Worm (Caenorhabditis elegans) whole organism, early embryonic: Measurements from ENCODE around the gene C25H3.10.
A peak's percentile ranks its signal among the peaks of the same experiment; 100 is the strongest.

Experiments used
- B0310.2 ChIP-seq: sonication (generic microtip); optimal IDR thresholded peaks from 2 replicates; lab custom pipeline; 2016; ENCODE audit warnings: mild to moderate bottlenecking, missing genetic modification characterization, missing compliant biosample characterization
- F13C5.2 ChIP-seq: sonication (generic microtip); optimal IDR thresholded peaks from 2 replicates; lab custom pipeline; 2017; ENCODE audit warnings: mild to moderate bottlenecking, missing genetic modification characterization, inconsistent platforms, missing compliant biosample characterization
- aly-1 ChIP-seq: sonication (generic microtip); optimal IDR thresholded peaks from 2 replicates; lab custom pipeline; 2016; ENCODE audit warnings: missing genetic modification characterization, missing compliant biosample characterization
- ama-1 ChIP-seq: fragments of 150-350 bp; optimal IDR thresholded peaks from 2 replicates; lab custom pipeline; 2014
- ceh-13 ChIP-seq: fragments of 200-800 bp; sonication (Bioruptor generic); optimal IDR thresholded peaks from 2 replicates; lab custom pipeline; 2018; ENCODE audit warnings: mild to moderate bottlenecking, missing genetic modification characterization, missing compliant biosample characterization
- ceh-36 ChIP-seq: sonication (generic microtip); optimal IDR thresholded peaks from 2 replicates; lab custom pipeline; 2016; ENCODE audit warnings: missing genetic modification characterization, inconsistent platforms, missing compliant biosample characterization
- ets-7 ChIP-seq: sonication (generic microtip); optimal IDR thresholded peaks from 2 replicates; lab custom pipeline; 2016; ENCODE audit warnings: missing genotype, missing genetic modification characterization, missing compliant biosample characterization
- flt-1 ChIP-seq: fragments of 200-800 bp; sonication (Bioruptor generic); IDR thresholded peaks from 2 replicates; pipeline ENCODE4 v1.3.6; 2022; ENCODE audit warnings: missing genetic modification characterization, missing compliant biosample characterization
- hmbx-1 ChIP-seq: sonication (generic microtip); optimal IDR thresholded peaks from 2 replicates; lab custom pipeline; 2016; ENCODE audit warnings: mild to moderate bottlenecking, missing genetic modification characterization, missing compliant biosample characterization
- hmg-4 ChIP-seq: fragments of 200-800 bp; sonication (Bioruptor generic); optimal IDR thresholded peaks from 2 replicates; lab custom pipeline; 2018; ENCODE audit warnings: mild to moderate bottlenecking, missing genetic modification characterization, missing compliant biosample characterization
- hnd-1 ChIP-seq: sonication (generic microtip); optimal IDR thresholded peaks from 2 replicates; lab custom pipeline; 2016; ENCODE audit warnings: missing genetic modification characterization, missing compliant biosample characterization
- pes-1 ChIP-seq: fragments of 200-800 bp; sonication (Bioruptor generic); IDR thresholded peaks from 2 replicates; pipeline ENCODE4 v1.3.6; 2022; ENCODE audit warnings: missing genetic modification reagents, missing genetic modification characterization, missing compliant biosample characterization
- scrt-1 ChIP-seq: fragments of 200-800 bp; sonication (Bioruptor generic); IDR thresholded peaks from 2 replicates; pipeline ENCODE4 v1.3.6; 2022; ENCODE audit warnings: missing genetic modification characterization, missing compliant biosample characterization
- sea-1 ChIP-seq: fragments of 200-800 bp; sonication (Bioruptor generic); conservative IDR thresholded peaks from 2 replicates; pipeline ENCODE4 v1.3.6; 2022; ENCODE audit warnings: missing genetic modification characterization, missing compliant biosample characterization
- tbx-11 ChIP-seq: fragments of 200-800 bp; sonication (Bioruptor generic); IDR thresholded peaks from 2 replicates; pipeline ENCODE4 v1.3.6; 2022; ENCODE audit warnings: missing genetic modification characterization, missing compliant biosample characterization
- tbx-37 ChIP-seq: fragments of 200-800 bp; sonication (Bioruptor generic); conservative IDR thresholded peaks from 2 replicates; pipeline ENCODE4 v1.3.6; 2022; ENCODE audit warnings: missing genetic modification reagents, missing genetic modification characterization, missing compliant biosample characterization
- tra-4 ChIP-seq: sonication (generic microtip); optimal IDR thresholded peaks from 2 replicates; lab custom pipeline; 2017; ENCODE audit warnings: missing genetic modification characterization, missing compliant biosample characterization

The C25H3.10 gene

ce11 chrII:5736599-5736998 is 37.8 kb upstream of the C25H3.10 start:
- TF ChIP-seq ceh-36 (tag; lab: Kevin White, UChicago) (no peak), sea-1 (no peak), hmbx-1 (tag; lab: Kevin White, UChicago) (no peak), B0310.2 (tag; lab: Kevin White, UChicago) (no peak), tra-4 (no peak), F13C5.2 (tag; lab: Kevin White, UChicago) (no peak), pes-1 (GFP tag; lab: Robert Waterston, UW) (no peak), flt-1 (no peak), aly-1 (tag; lab: Kevin White, UChicago) (no peak), hmg-4 (GFP tag; lab: Kevin White, UChicago) (no peak), tbx-11 (no peak), ceh-13 (GFP tag; lab: Kevin White, UChicago) (no peak)

- peak; percentile 77 for TF ChIP-seq ets-7
- no peak for TF ChIP-seq ceh-36 (tag; lab: Kevin White, UChicago)
Measured at ce11 chrII:5735744-5736143, 37.0 kb upstream of the C25H3.10 start.

- TF ChIP-seq F13C5.2 (tag; lab: Kevin White, UChicago): no peak
- no peak for TF ChIP-seq scrt-1 (GFP tag; lab: Robert Waterston, UW)
- no peak for TF ChIP-seq tbx-11
- TF ChIP-seq flt-1: no peak
- no peak for TF ChIP-seq hmbx-1 (tag; lab: Kevin White, UChicago)
- TF ChIP-seq ets-7: no peak
- TF ChIP-seq tbx-37 (GFP tag; lab: Robert Waterston, UW): no peak
- no peak for TF ChIP-seq B0310.2 (tag; lab: Kevin White, UChicago)
- no peak for TF ChIP-seq tra-4
- TF ChIP-seq ama-1 (lab: Kevin White, UChicago): no peak
Measured at ce11 chrII:5734883-5735282, 36.1 kb upstream of the C25H3.10 start.

- TF ChIP-seq sea-1 (no peak), flt-1 (no peak), scrt-1 (GFP tag; lab: Robert Waterston, UW) (no peak), hmbx-1 (tag; lab: Kevin White, UChicago) (no peak), ceh-36 (tag; lab: Kevin White, UChicago) (no peak), hnd-1 (no peak), pes-1 (GFP tag; lab: Robert Waterston, UW) (no peak), ceh-13 (GFP tag; lab: Kevin White, UChicago) (no peak), tra-4 (no peak), hmg-4 (GFP tag; lab: Kevin White, UChicago) (no peak)
Measured at ce11 chrII:5730343-5731083, 31.7 kb upstream of the C25H3.10 start, which contains the start of the genes C18A3.7 and C18A3.11. TSS of gene C18A3.7 (minus strand) at chrII:5730443. TSS of gene C18A3.11 (plus strand) at chrII:5731033.

ce11 chrII:5727707-5728106 is 28.9 kb upstream of the C25H3.10 start, which contains the start of gene rab-3:
TSS of gene rab-3 (minus strand) at chrII:5727853.
- TF ChIP-seq sea-1 (no peak), F13C5.2 (tag; lab: Kevin White, UChicago) (no peak), tbx-37 (GFP tag; lab: Robert Waterston, UW) (no peak), flt-1 (no peak), aly-1 (tag; lab: Kevin White, UChicago) (no peak), hnd-1 (no peak), hmg-4 (GFP tag; lab: Kevin White, UChicago) (no peak), ets-7 (no peak)

ce11 chrII:5725094-5725493 is 26.3 kb upstream of the C25H3.10 start:
- TF ChIP-seq tbx-11: no peak
- TF ChIP-seq ceh-36 (tag; lab: Kevin White, UChicago): no peak
- TF ChIP-seq tbx-37 (GFP tag; lab: Robert Waterston, UW): no peak
- TF ChIP-seq hmg-4 (GFP tag; lab: Kevin White, UChicago): no peak

ce11 chrII:5719848-5720247 is 21.1 kb upstream of the C25H3.10 start, which contains the start of gene damt-1:
TSS of gene damt-1 (plus strand) at chrII:5720148.
- no peak for TF ChIP-seq flt-1
- TF ChIP-seq F13C5.2 (tag; lab: Kevin White, UChicago): no peak
- no peak for TF ChIP-seq hmg-4 (GFP tag; lab: Kevin White, UChicago)
- TF ChIP-seq ets-7: no peak
- TF ChIP-seq ceh-36 (tag; lab: Kevin White, UChicago): no peak
- TF ChIP-seq tbx-11: no peak
- no peak for TF ChIP-seq tbx-37 (GFP tag; lab: Robert Waterston, UW)
- no peak for TF ChIP-seq ama-1 (lab: Kevin White, UChicago)
- no peak for TF ChIP-seq hmbx-1 (tag; lab: Kevin White, UChicago)
- no peak for TF ChIP-seq tra-4
- no peak for TF ChIP-seq scrt-1 (GFP tag; lab: Robert Waterston, UW)
- no peak for TF ChIP-seq B0310.2 (tag; lab: Kevin White, UChicago)

DNA sequence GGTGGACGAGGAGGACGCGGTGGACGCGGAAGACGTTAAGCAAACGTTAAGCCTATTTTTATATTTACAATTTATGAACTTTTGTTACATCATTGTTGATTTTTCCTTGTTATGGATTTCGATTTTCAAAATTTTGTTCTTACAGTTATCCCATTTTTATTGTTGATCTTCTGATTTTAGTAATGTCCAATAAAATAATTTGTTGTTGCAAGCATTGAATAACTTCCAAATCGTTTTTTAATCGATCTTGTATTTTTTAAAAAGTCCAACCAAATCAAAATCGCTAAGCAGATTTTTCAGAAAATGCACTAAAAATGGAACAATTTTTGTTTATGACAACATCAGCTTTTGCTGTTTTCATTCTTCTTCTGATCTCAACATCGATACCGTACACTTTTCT is 19.1 kb upstream of the C25H3.10 start, which contains the start of gene zipt-3:
TSS of gene zipt-3 (plus strand) at position 301 of the 400 bp plus-strand sequence.
- TF ChIP-seq pes-1 (GFP tag; lab: Robert Waterston, UW): no peak
- TF ChIP-seq B0310.2 (tag; lab: Kevin White, UChicago): no peak
- TF ChIP-seq tra-4: no peak
- no peak for TF ChIP-seq ets-7
- no peak for TF ChIP-seq ama-1 (lab: Kevin White, UChicago)
- TF ChIP-seq tbx-37 (GFP tag; lab: Robert Waterston, UW): no peak
- no peak for TF ChIP-seq aly-1 (tag; lab: Kevin White, UChicago)
- TF ChIP-seq sea-1: no peak
- no peak for TF ChIP-seq hnd-1
- TF ChIP-seq ceh-13 (GFP tag; lab: Kevin White, UChicago): no peak
- no peak for TF ChIP-seq tbx-11
- no peak for TF ChIP-seq F13C5.2 (tag; lab: Kevin White, UChicago)
- TF ChIP-seq scrt-1 (GFP tag; lab: Robert Waterston, UW): no peak
- TF ChIP-seq hmbx-1 (tag; lab: Kevin White, UChicago): no peak
- TF ChIP-seq hmg-4 (GFP tag; lab: Kevin White, UChicago): no peak
- no peak for TF ChIP-seq ceh-36 (tag; lab: Kevin White, UChicago)
- TF ChIP-seq flt-1: no peak
